Worm (Caenorhabditis elegans): ENCODE results near the gene C06A6.7.

The C06A6.7 gene

ce11 chrIV:7816402-7817102 is 21.8 kb downstream of the C06A6.7 start (continued):
- TF ChIP-seq F52B5.7 (tag; optimal IDR thresholded peaks at IDR 0.05) = no peak
- 0 out of 2 replicates have a peak, but pooled peaks have one; percentile 46 for TF ChIP-seq let-526 (GFP tag; IDR thresholded peaks at IDR 0.05)
- TF ChIP-seq aptf-3 (GFP tag; IDR thresholded peaks at IDR 0.05) = no peak
- TF ChIP-seq Y79H2A.3 (GFP tag; conservative IDR thresholded peaks at IDR 0.05) = no peak
- 0 out of 2 replicates have a peak, but pooled peaks have one; percentile 50 for TF ChIP-seq bed-2 (GFP tag; IDR thresholded peaks at IDR 0.05)

- TF ChIP-seq hsf-1 (GFP tag; IDR thresholded peaks at IDR 0.05) = no peak
- TF ChIP-seq nfya-2 (GFP tag; IDR thresholded peaks at IDR 0.05) = no peak
- TF ChIP-seq rec-8 (tag; optimal IDR thresholded peaks at IDR 0.05) = no peak
- TF ChIP-seq die-1 (tag; optimal IDR thresholded peaks at IDR 0.05) = no peak
- TF ChIP-seq F55B11.4 (tag; optimal IDR thresholded peaks at IDR 0.05; ENCODE audit: borderline replicate concordance, insufficient read depth) = no peak
- TF ChIP-seq lir-1 (GFP tag; conservative IDR thresholded peaks at IDR 0.05) = no peak
- no peak for TF ChIP-seq B0336.3 (GFP tag; IDR thresholded peaks at IDR 0.05)
- no peak for TF ChIP-seq bed-1 (GFP tag; IDR thresholded peaks at IDR 0.05)
- TF ChIP-seq lin-35 (GFP tag; optimal IDR thresholded peaks at IDR 0.05) = no peak
- no peak for TF ChIP-seq K11D2.4 (GFP tag; IDR thresholded peaks at IDR 0.05)
- no peak for TF ChIP-seq snpc-4 (GFP tag; optimal IDR thresholded peaks at IDR 0.05)
- TF ChIP-seq snpc-4 (tag; optimal IDR thresholded peaks at IDR 0.05) = peak in 1 of 4 experiments; percentile 17
- no peak for TF ChIP-seq T26A5.8 (tag; optimal IDR thresholded peaks at IDR 0.05)
- peak; percentile 51 for TF ChIP-seq attf-5 (GFP tag; optimal IDR thresholded peaks at IDR 0.05)
- no peak for TF ChIP-seq gei-17 (GFP tag; optimal IDR thresholded peaks at IDR 0.05)
- TF ChIP-seq ceh-27 (GFP tag; optimal IDR thresholded peaks at IDR 0.05) = no peak
- TF ChIP-seq nhr-80 (tag; optimal IDR thresholded peaks at IDR 0.05) = peak; percentile 18
- no peak for TF ChIP-seq bed-2 (GFP tag; IDR thresholded peaks at IDR 0.05)
- TF ChIP-seq hmg-1.2 (GFP tag; IDR thresholded peaks at IDR 0.05) = peak; percentile 87; the same call in 1 of the 2 replicates
- no peak for TF ChIP-seq unc-130 (GFP tag; optimal IDR thresholded peaks at IDR 0.05)
- no peak for TF ChIP-seq nhr-90 (tag; optimal IDR thresholded peaks at IDR 0.05)
- TF ChIP-seq let-526 (GFP tag; IDR thresholded peaks at IDR 0.05) = no peak
- no peak for TF ChIP-seq unc-62 (GFP tag; optimal IDR thresholded peaks at IDR 0.05)
- TF ChIP-seq ceh-79 (tag; optimal IDR thresholded peaks at IDR 0.05) = no peak
- TF ChIP-seq dpff-1 (tag; optimal IDR thresholded peaks at IDR 0.05) = no peak
- peak; percentile 29 for TF ChIP-seq tbp1 (GFP tag; optimal IDR thresholded peaks at IDR 0.05)
- TF ChIP-seq F49E8.2 (tag; optimal IDR thresholded peaks at IDR 0.05; ENCODE audit: insufficient read depth) = no peak
- TF ChIP-seq dpl-1 (GFP tag; optimal IDR thresholded peaks at IDR 0.05) = no peak
- no peak for TF ChIP-seq ets-4 (GFP tag; optimal IDR thresholded peaks at IDR 0.05)
- no peak for TF ChIP-seq F37B4.10 (GFP tag; IDR thresholded peaks at IDR 0.05)
- TF ChIP-seq F33H1.4 (GFP tag; IDR thresholded peaks at IDR 0.05) = no peak
- TF ChIP-seq aptf-3 (GFP tag; IDR thresholded peaks at IDR 0.05) = no peak
- TF ChIP-seq K12H6.12 (tag; optimal IDR thresholded peaks at IDR 0.05) = peak; percentile 4
- TF ChIP-seq cebp-1 (GFP tag; IDR thresholded peaks at IDR 0.05) = no peak
- TF ChIP-seq cebp-1 (tag; optimal IDR thresholded peaks at IDR 0.05) = peak; percentile 60
Measured at ce11 chrIV:7815683-7816183, 22.6 kb downstream of the C06A6.7 start, which contains the start of gene cdgs-1. Gene cdgs-1 (minus strand): TSS chrIV:7815733.
